Worm (Caenorhabditis elegans) whole organism, L2 larva: Measurements from ENCODE around the gene ztf-30.

Experiments
- R02D3.7 ChIP-seq: fragments of 150-350 bp; optimal IDR thresholded peaks from 2 replicates; lab custom pipeline; 2014; ENCODE audit warnings: missing biosample characterization, missing genetic modification characterization
- elt-1 ChIP-seq: fragments of 150-350 bp; optimal IDR thresholded peaks from 2 replicates; lab custom pipeline; 2014; ENCODE audit warnings: missing biosample characterization, missing genetic modification characterization
- fos-1 ChIP-seq: fragments of 150-350 bp; optimal IDR thresholded peaks from 2 replicates; lab custom pipeline; 2014; ENCODE audit warnings: missing biosample characterization, missing genetic modification characterization
- skn-1 ChIP-seq: sonication (generic microtip); optimal IDR thresholded peaks from 2 replicates; lab custom pipeline; 2017; ENCODE audit warnings: missing biosample characterization, missing genetic modification characterization
- snpc-4 ChIP-seq: fragments of 150-350 bp; optimal IDR thresholded peaks from 2 replicates; lab custom pipeline; 2014; ENCODE audit warnings: missing biosample characterization, missing genetic modification characterization
- unc-39 ChIP-seq: fragments of 150-350 bp; optimal IDR thresholded peaks from 2 replicates; lab custom pipeline; 2014; ENCODE audit warnings: missing biosample characterization, missing genetic modification characterization
- unc-62 ChIP-seq: fragments of 150-350 bp; optimal IDR thresholded peaks from 2 replicates; lab custom pipeline; 2014; ENCODE audit warnings: missing biosample characterization, missing genetic modification reagents, missing genetic modification characterization
- ztf-11 ChIP-seq: sonication (generic microtip); optimal IDR thresholded peaks from 2 replicates; lab custom pipeline; 2017; ENCODE audit warnings: missing biosample characterization, missing genetic modification characterization

DNA sequence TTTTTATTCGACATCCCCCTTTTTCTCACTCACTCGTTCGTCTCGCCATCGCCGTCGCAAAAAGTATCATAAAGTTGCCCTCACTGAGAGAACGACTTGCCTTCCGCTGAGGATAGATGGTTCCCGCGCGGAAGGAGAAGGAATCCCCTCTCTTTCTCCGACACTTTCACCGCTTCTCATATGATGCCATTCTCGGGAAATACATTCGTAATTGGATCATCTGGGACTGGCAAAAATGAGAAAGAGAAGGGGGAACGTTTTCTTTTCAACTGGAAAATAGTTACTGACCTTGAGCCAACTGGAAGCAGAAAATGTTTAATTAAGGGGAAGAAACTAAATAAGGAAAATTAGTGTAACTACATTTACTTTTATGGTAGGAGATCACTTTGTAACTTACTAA, 25.8 kb downstream of the ztf-30 start:
- TF ChIP-seq unc-62 (GFP tag; lab: Kevin White, UChicago), result no peak
- no peak for TF ChIP-seq unc-39 (tag; lab: Kevin White, UChicago)
- no peak for TF ChIP-seq snpc-4 (tag; lab: Kevin White, UChicago)
- no peak for TF ChIP-seq skn-1
- no peak for TF ChIP-seq fos-1 (tag; lab: Kevin White, UChicago)
- TF ChIP-seq ztf-11 (tag; lab: Kevin White, UChicago), result no peak
- TF ChIP-seq elt-1 (tag; lab: Kevin White, UChicago), result no peak
- no peak for TF ChIP-seq R02D3.7 (tag; lab: Kevin White, UChicago)
